Fruit fly (Drosophila melanogaster) whole organism: ENCODE data around the gene Ran.

Experiments
- CG8478 ChIP-seq: fragments of >200 bp; optimal IDR thresholded peaks from 2 replicates; lab custom pipeline; 2018; ENCODE audit warnings: inconsistent platforms
- Dll ChIP-seq: fragments of >200 bp; optimal IDR thresholded peaks from 2 replicates; lab custom pipeline; 2017
- EcR ChIP-seq, 2 experiments: fragments of >200 bp; optimal IDR thresholded peaks; 2 replicates each; lab custom pipeline; 2017; ENCODE audit warnings: missing biosample characterization in 2 of 2, missing genetic modification characterization in 2 of 2, missing genetic modification reagents in 2 of 2
- pan ChIP-seq: fragments of >200 bp; optimal IDR thresholded peaks from 2 replicates; lab custom pipeline; 2017
- psq ChIP-seq: fragments of >200 bp; optimal IDR thresholded peaks from 2 replicates; lab custom pipeline; 2017
- usp ChIP-seq: fragments of >200 bp; optimal IDR thresholded peaks from 2 replicates; lab custom pipeline; 2017; ENCODE audit warnings: missing biosample characterization, missing genetic modification characterization, mixed read lengths

The Ran gene

dm6 chrX:11147553-11148067 lies 906 bp downstream of the Ran start:
- TF ChIP-seq usp (GFP tag; lab: Kevin White, UChicago) (no peak), Dll (lab: Kevin White, UChicago) (no peak), EcR (GFP tag; optimal IDR thresholded peaks at IDR 0.05; lab: Kevin White, UChicago) (no peak), CG8478 (lab: Kevin White, UChicago) (no peak), psq (lab: Kevin White, UChicago) (no peak), pan (lab: Kevin White, UChicago) (no peak)

dm6 chrX:11146598-11147176 lies 1.8 kb downstream of the Ran start:
- TF ChIP-seq usp (GFP tag; lab: Kevin White, UChicago) = no peak
- TF ChIP-seq EcR (GFP tag; optimal IDR thresholded peaks at IDR 0.05; lab: Kevin White, UChicago) = no peak
- TF ChIP-seq CG8478 (lab: Kevin White, UChicago) = no peak
- no peak for TF ChIP-seq Dll (lab: Kevin White, UChicago)
- no peak for TF ChIP-seq psq (lab: Kevin White, UChicago)
- no peak for TF ChIP-seq pan (lab: Kevin White, UChicago)

dm6 chrX:11144575-11144974 lies 3.9 kb downstream of the Ran start:
- TF ChIP-seq psq (lab: Kevin White, UChicago) (no peak), pan (lab: Kevin White, UChicago) (no peak), EcR (GFP tag; optimal IDR thresholded peaks at IDR 0.05; lab: Kevin White, UChicago) (no peak), Dll (lab: Kevin White, UChicago) (no peak), usp (GFP tag; lab: Kevin White, UChicago) (no peak), CG8478 (lab: Kevin White, UChicago) (no peak)

- TF ChIP-seq Dll (lab: Kevin White, UChicago) (no peak), CG8478 (lab: Kevin White, UChicago) (no peak), pan (lab: Kevin White, UChicago) (no peak), psq (lab: Kevin White, UChicago) (no peak), usp (GFP tag; lab: Kevin White, UChicago) (no peak), EcR (GFP tag; optimal IDR thresholded peaks at IDR 0.05; lab: Kevin White, UChicago) (no peak)
Observed at dm6 chrX:11143820-11144219, 4.7 kb downstream of the Ran start, which contains the start of gene CG15201. TSS of gene CG15201 (plus strand) at chrX:11144120.

dm6 chrX:11141785-11142591 lies 6.5 kb downstream of the Ran start, which contains the start of the genes CG15199 and CG15202:
TSS of gene CG15199 (minus strand) at chrX:11141835.
TSS of gene CG15202 (plus strand) at chrX:11142541.
- no peak for TF ChIP-seq usp (GFP tag; lab: Kevin White, UChicago)

- TF ChIP-seq psq (lab: Kevin White, UChicago) (no peak), EcR (GFP tag; optimal IDR thresholded peaks at IDR 0.05; lab: Kevin White, UChicago) (no peak), CG8478 (lab: Kevin White, UChicago) (no peak), pan (lab: Kevin White, UChicago) (no peak), Dll (lab: Kevin White, UChicago) (no peak), usp (GFP tag; lab: Kevin White, UChicago) (no peak)
Observed at dm6 chrX:11140163-11140562, 8.4 kb downstream of the Ran start, which contains the start of gene ssp7. TSS of gene ssp7 (minus strand) at chrX:11140263.

dm6 chrX:11137566-11138186 lies 10.8 kb downstream of the Ran start, which contains the start of gene CDK2AP1:
TSS of gene CDK2AP1 (plus strand) at chrX:11137859.
- TF ChIP-seq EcR (GFP tag; optimal IDR thresholded peaks at IDR 0.05; lab: Kevin White, UChicago) (no peak), usp (GFP tag; lab: Kevin White, UChicago) (no peak), Dll (lab: Kevin White, UChicago) (no peak), pan (lab: Kevin White, UChicago) (no peak), CG8478 (lab: Kevin White, UChicago) (no peak), psq (lab: Kevin White, UChicago) (no peak)

- TF ChIP-seq CG8478 (lab: Kevin White, UChicago) (no peak), Dll (lab: Kevin White, UChicago) (no peak), usp (GFP tag; lab: Kevin White, UChicago) (no peak), psq (lab: Kevin White, UChicago) (no peak), pan (lab: Kevin White, UChicago) (no peak), EcR (GFP tag; optimal IDR thresholded peaks at IDR 0.05; lab: Kevin White, UChicago) (no peak)
Observed at dm6 chrX:11136587-11137512, 11.7 kb downstream of the Ran start, which contains the start of gene Klp10A. TSS of gene Klp10A (minus strand) at chrX:11137118.

- TF ChIP-seq psq (lab: Kevin White, UChicago) (no peak), Dll (lab: Kevin White, UChicago) (no peak), EcR (GFP tag; optimal IDR thresholded peaks at IDR 0.05; lab: Kevin White, UChicago) (no peak), usp (GFP tag; lab: Kevin White, UChicago) (no peak), CG8478 (lab: Kevin White, UChicago) (no peak), pan (lab: Kevin White, UChicago) (no peak)
Observed at dm6 chrX:11135840-11136586, 12.5 kb downstream of the Ran start.
